Fruit fly (Drosophila melanogaster): ENCODE measurements around the gene trc.

trc gene

DNA sequence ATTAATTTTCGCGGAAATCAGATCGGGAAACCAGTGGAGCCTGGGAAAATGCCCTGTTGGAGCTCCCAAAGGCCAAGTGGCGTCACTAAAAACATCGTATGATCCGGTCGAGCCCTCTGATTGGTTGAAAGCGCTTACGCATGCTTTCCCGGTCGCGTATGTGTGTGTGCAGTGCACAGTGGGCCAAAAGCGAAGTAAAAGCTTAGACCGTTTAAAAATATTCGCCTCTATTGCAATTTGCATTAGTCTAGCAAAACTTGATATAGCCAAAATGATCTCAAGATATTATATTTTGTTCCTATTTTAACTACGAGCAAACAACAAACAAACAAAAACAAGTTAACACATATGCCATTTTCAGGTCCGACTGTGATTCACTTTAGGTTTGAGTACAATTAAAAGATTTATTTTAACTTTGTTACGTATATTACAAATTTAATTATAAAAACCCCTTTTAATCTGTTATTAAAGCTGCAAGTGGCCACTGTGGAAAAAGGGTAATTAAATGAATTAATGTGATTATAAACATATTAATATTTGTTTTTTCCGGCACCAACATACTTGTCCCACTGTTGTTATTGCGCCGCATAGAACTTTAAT is 39.8 kb downstream of the trc start (continued):
- TF ChIP-seq maf-S (GFP tag; optimal IDR thresholded peaks at IDR 0.05) (peak; percentile 69), CG9437 (GFP tag; optimal IDR thresholded peaks at IDR 0.05) (peak; percentile 89), slou (GFP tag; optimal IDR thresholded peaks at IDR 0.05) (peak; percentile 72), ro (GFP tag; IDR thresholded peaks at IDR 0.05) (0 out of 2 replicates have a peak, but pooled peaks have one; percentile 29), Hsf (GFP tag; optimal IDR thresholded peaks at IDR 0.05) (peak; percentile 81), Jarid2 (GFP tag; optimal IDR thresholded peaks at IDR 0.05) (peak; percentile 61), Blimp-1 (GFP tag; optimal IDR thresholded peaks at IDR 0.05) (peak; percentile 74), D19A (tag; optimal IDR thresholded peaks at IDR 0.05) (peak; percentile 81), tup (GFP tag; optimal IDR thresholded peaks at IDR 0.05) (peak; percentile 54), lmd (GFP tag; IDR thresholded peaks at IDR 0.05) (peak; percentile 72), zfh1 (GFP tag; IDR thresholded peaks at IDR 0.05) (peak; percentile 74), row (GFP tag; IDR thresholded peaks at IDR 0.05) (peak; percentile 90), gsb-n (tag; optimal IDR thresholded peaks at IDR 0.05) (peak; percentile 44), PHDP (tag; optimal IDR thresholded peaks at IDR 0.05) (peak; percentile 87), tin (GFP tag; optimal IDR thresholded peaks at IDR 0.05) (peak; percentile 84), btn (GFP tag; optimal IDR thresholded peaks at IDR 0.05) (peak; percentile 75), Adf1 (GFP tag; IDR thresholded peaks at IDR 0.05) (peak; percentile 56), Myb (GFP tag; optimal IDR thresholded peaks at IDR 0.05) (peak; percentile 41), exex (tag; optimal IDR thresholded peaks at IDR 0.05) (peak; percentile 68), E2f2 (GFP tag; IDR thresholded peaks at IDR 0.05) (peak; percentile 48; the same call in 1 of the 2 replicates), peb (GFP tag; IDR thresholded peaks at IDR 0.05) (peak; percentile 12; the same call in 1 of the 2 replicates), Rx (GFP tag; IDR thresholded peaks at IDR 0.05) (peak; percentile 7; the same call in 1 of the 2 replicates), Bteb2 (GFP tag; optimal IDR thresholded peaks at IDR 0.05) (peak; percentile 74), gce (GFP tag; IDR thresholded peaks at IDR 0.05) (0 out of 3 replicates have a peak, but pooled peaks have one; percentile 11), ac (GFP tag; optimal IDR thresholded peaks at IDR 0.05) (peak; percentile 22), D (optimal IDR thresholded peaks at IDR 0.05) (no peak), D (GFP tag; optimal IDR thresholded peaks at IDR 0.05) (peak; percentile 76), pzg (GFP tag; optimal IDR thresholded peaks at IDR 0.05) (no peak), CG11456 (GFP tag; IDR thresholded peaks at IDR 0.05) (peak; percentile 40; the same call in 2 of the 3 replicates), kay (GFP tag; optimal IDR thresholded peaks at IDR 0.05) (peak; percentile 87), MESR4 (GFP tag; optimal IDR thresholded peaks at IDR 0.05) (no peak), CG30403 (GFP tag; optimal IDR thresholded peaks at IDR 0.05) (peak; percentile 88), B-H2 (GFP tag; optimal IDR thresholded peaks at IDR 0.05) (peak; percentile 71), tna (GFP tag; IDR thresholded peaks at IDR 0.05; ENCODE audit: partially characterized antibody) (peak; percentile 18; the same call in 1 of the 2 replicates), twi (tag; optimal IDR thresholded peaks at IDR 0.05) (peak; percentile 57), CG42726 (GFP tag; IDR thresholded peaks at IDR 0.05; ENCODE audit: partially characterized antibody) (no peak), kah (GFP tag; optimal IDR thresholded peaks at IDR 0.05) (peak; percentile 69), odd (GFP tag; optimal IDR thresholded peaks at IDR 0.05) (peak; percentile 93), Asciz (GFP tag; optimal IDR thresholded peaks at IDR 0.05) (peak; percentile 85), Deaf1 (tag; optimal IDR thresholded peaks at IDR 0.05) (peak; percentile 68), trh (GFP tag; optimal IDR thresholded peaks at IDR 0.05) (peak; percentile 28), CG30020 (tag; optimal IDR thresholded peaks at IDR 0.05) (peak; percentile 41), CG8359 (GFP tag; optimal IDR thresholded peaks at IDR 0.05; ENCODE audit: borderline replicate concordance) (peak; percentile 36), Lhr (GFP tag; optimal IDR thresholded peaks at IDR 0.05) (peak; percentile 57), CG10321 (GFP tag; IDR thresholded peaks at IDR 0.05) (0 out of 2 replicates have a peak, but pooled peaks have one; percentile 35), H15 (GFP tag; IDR thresholded peaks at IDR 0.05) (peak; percentile 60; the same call in 1 of the 3 replicates), CG1792 (GFP tag; optimal IDR thresholded peaks at IDR 0.05) (peak; percentile 53), CG4820 (GFP tag; optimal IDR thresholded peaks at IDR 0.05) (peak; percentile 67), CG1832 (GFP tag; optimal IDR thresholded peaks at IDR 0.05) (no peak), Xrp1 (GFP tag; IDR thresholded peaks at IDR 0.05) (peak; percentile 82)
